Worm (Caenorhabditis elegans) whole organism, L2 larva: ENCODE results near the gene rps-13.

Experiments used
- C34F6.9 ChIP-seq: fragments of 150-350 bp; optimal IDR thresholded peaks from 2 replicates; lab custom pipeline; 2014; ENCODE audit warnings: missing biosample characterization, missing genetic modification characterization
- Y55F3AM.14 ChIP-seq: fragments of 200-800 bp; sonication (Bioruptor generic); optimal IDR thresholded peaks from 2 replicates; lab custom pipeline; 2018; ENCODE audit warnings: mild to moderate bottlenecking, missing genetic modification characterization, missing compliant biosample characterization
- alr-1 ChIP-seq: fragments of 150-350 bp; optimal IDR thresholded peaks from 2 replicates; lab custom pipeline; 2014; ENCODE audit warnings: missing biosample characterization, missing genetic modification characterization
- aly-2 ChIP-seq: fragments of 150-350 bp; optimal IDR thresholded peaks from 2 replicates; lab custom pipeline; 2014; ENCODE audit warnings: missing biosample characterization, missing genetic modification characterization
- ceh-82 ChIP-seq: fragments of 150-350 bp; optimal IDR thresholded peaks from 2 replicates; lab custom pipeline; 2014; ENCODE audit warnings: missing biosample characterization, missing genetic modification characterization
- crh-2 ChIP-seq: sonication (generic microtip); optimal IDR thresholded peaks from 2 replicates; lab custom pipeline; 2017; ENCODE audit warnings: missing biosample characterization, missing genetic modification characterization
- dmd-4 ChIP-seq: sonication (generic microtip); optimal IDR thresholded peaks from 2 replicates; lab custom pipeline; 2017; ENCODE audit warnings: missing biosample characterization, missing genetic modification characterization
- egl-27 ChIP-seq: sonication (generic microtip); optimal IDR thresholded peaks from 3 replicates; lab custom pipeline; 2017; ENCODE audit warnings: missing biosample characterization, missing genetic modification reagents, missing genetic modification characterization
- elt-1 ChIP-seq: fragments of 150-350 bp; optimal IDR thresholded peaks from 2 replicates; lab custom pipeline; 2014; ENCODE audit warnings: missing biosample characterization, missing genetic modification characterization
- fos-1 ChIP-seq: fragments of 150-350 bp; optimal IDR thresholded peaks from 2 replicates; lab custom pipeline; 2014; ENCODE audit warnings: missing biosample characterization, missing genetic modification characterization
- gmeb-1 ChIP-seq: fragments of 150-350 bp; optimal IDR thresholded peaks from 2 replicates; lab custom pipeline; 2014; ENCODE audit warnings: missing biosample characterization, missing genetic modification characterization
- lin-11 ChIP-seq: fragments of 150-350 bp; sonication (generic microtip); optimal IDR thresholded peaks from 2 replicates; lab custom pipeline; 2014; ENCODE audit warnings: missing biosample characterization, missing genetic modification characterization, inconsistent platforms, mixed read lengths
- lin-39 ChIP-seq: fragments of 150-350 bp; optimal IDR thresholded peaks from 2 replicates; lab custom pipeline; 2014; ENCODE audit warnings: missing biosample characterization, missing genetic modification reagents, missing genetic modification characterization
- lsy-2 ChIP-seq, 2 experiments: fragments of 150-350 bp in 1 of 2; sonication (generic microtip) in 1 of 2; optimal IDR thresholded peaks; 2 replicates each; lab custom pipeline; 2014 to 2017; ENCODE audit warnings: missing biosample characterization in 2 of 2, missing genetic modification characterization in 2 of 2
- mab-5 ChIP-seq: fragments of 150-350 bp; optimal IDR thresholded peaks from 2 replicates; lab custom pipeline; 2014; ENCODE audit warnings: missing biosample characterization, missing genetic modification characterization
- mbf-1 ChIP-seq: sonication (generic microtip); optimal IDR thresholded peaks from 2 replicates; lab custom pipeline; 2017; ENCODE audit warnings: missing biosample characterization, missing genetic modification characterization
- mdl-1 ChIP-seq, 2 experiments: fragments of 150-350 bp in 1 of 2; sonication (generic microtip) in 1 of 2; optimal IDR thresholded peaks; 2 replicates each; lab custom pipeline; 2017; ENCODE audit warnings: missing biosample characterization in 2 of 2, missing genetic modification characterization in 2 of 2
- nhr-11 ChIP-seq: fragments of 150-350 bp; optimal IDR thresholded peaks from 2 replicates; lab custom pipeline; 2014; ENCODE audit warnings: missing biosample characterization, missing genetic modification characterization
- nhr-21 ChIP-seq: fragments of 150-350 bp; optimal IDR thresholded peaks from 2 replicates; lab custom pipeline; 2014; ENCODE audit warnings: missing biosample characterization, missing genetic modification characterization
- nhr-25 ChIP-seq: fragments of 150-350 bp; sonication (generic microtip); optimal IDR thresholded peaks from 3 replicates; lab custom pipeline; 2014; ENCODE audit warnings: missing biosample characterization, missing genetic modification characterization
- peb-1 ChIP-seq: fragments of 150-350 bp; optimal IDR thresholded peaks from 2 replicates; lab custom pipeline; 2014; ENCODE audit warnings: missing biosample characterization, missing genetic modification characterization
- skn-1 ChIP-seq: sonication (generic microtip); optimal IDR thresholded peaks from 2 replicates; lab custom pipeline; 2017; ENCODE audit warnings: missing biosample characterization, missing genetic modification characterization
- sma-3 ChIP-seq: sonication (generic microtip); optimal IDR thresholded peaks from 2 replicates; lab custom pipeline; 2016; ENCODE audit warnings: missing genetic modification reagents, missing genetic modification characterization, missing compliant biosample characterization
- sma-9 ChIP-seq, 2 experiments: fragments of 150-350 bp in 1 of 2; sonication (generic microtip) in 1 of 2; optimal IDR thresholded peaks; 2 replicates each; lab custom pipeline; 2014 to 2016; ENCODE audit warnings: missing genetic modification characterization in 2 of 2, mild to moderate bottlenecking in 1 of 2, missing biosample characterization in 1 of 2, missing compliant biosample characterization in 1 of 2, missing genetic modification reagents in 1 of 2, moderate library complexity in 1 of 2
- unc-55 ChIP-seq: fragments of 150-350 bp; sonication (generic microtip); optimal IDR thresholded peaks from 3 replicates; lab custom pipeline; 2014; ENCODE audit warnings: missing biosample characterization, missing genetic modification reagents, missing genetic modification characterization
- zag-1 ChIP-seq: fragments of 150-350 bp; optimal IDR thresholded peaks from 2 replicates; lab custom pipeline; 2014; ENCODE audit warnings: missing biosample characterization, missing genetic modification characterization
- ztf-11 ChIP-seq: sonication (generic microtip); optimal IDR thresholded peaks from 2 replicates; lab custom pipeline; 2017; ENCODE audit warnings: missing biosample characterization, missing genetic modification characterization

rps-13 gene

ce11 chrIII:6339919-6340434 lies 34.8 kb downstream of the rps-13 start, which contains the start of gene let-767:
Gene let-767, minus strand, starts transcription at chrIII:6339969.
- TF ChIP-seq fos-1 (peak; percentile 35), mab-5 (no peak), crh-2 (tag; lab: Kevin White, UChicago) (peak; percentile 27), sma-9 (GFP tag; optimal IDR thresholded peaks at IDR 0.05; lab: Kevin White, UChicago) (peak; percentile 6), sma-9 (tag; optimal IDR thresholded peaks at IDR 0.05; lab: Kevin White, UChicago) (no peak), gmeb-1 (tag; lab: Kevin White, UChicago) (peak; percentile 25)

ce11 chrIII:6334364-6334763 lies 40.4 kb downstream of the rps-13 start:
- no peak for TF ChIP-seq Y55F3AM.14 (GFP tag; lab: Kevin White, UChicago)
- TF ChIP-seq egl-27 (tag; lab: Kevin White, UChicago): no peak
- no peak for TF ChIP-seq fos-1
- TF ChIP-seq dmd-4 (tag; lab: Kevin White, UChicago): no peak
- no peak for TF ChIP-seq peb-1

ce11 chrIII:6331211-6331782 lies 43.5 kb downstream of the rps-13 start, which contains the start of gene C56G2.4:
Gene C56G2.4, plus strand, starts transcription at chrIII:6331732.
- no peak for TF ChIP-seq mdl-1 (tag; optimal IDR thresholded peaks at IDR 0.05; lab: Kevin White, UChicago)
- TF ChIP-seq ztf-11: no peak
- no peak for TF ChIP-seq ceh-82 (tag; lab: Kevin White, UChicago)
- no peak for TF ChIP-seq zag-1
- TF ChIP-seq nhr-21 (tag; lab: Kevin White, UChicago): no peak
- TF ChIP-seq alr-1 (tag; lab: Kevin White, UChicago): no peak
- no peak for TF ChIP-seq lin-39 (tag; lab: Kevin White, UChicago)
- TF ChIP-seq elt-1 (tag; lab: Kevin White, UChicago): no peak
- no peak for TF ChIP-seq lsy-2 (tag; optimal IDR thresholded peaks at IDR 0.05; lab: Kevin White, UChicago)
- no peak for TF ChIP-seq mbf-1 (tag; lab: Kevin White, UChicago)
- no peak for TF ChIP-seq C34F6.9
- TF ChIP-seq sma-3 (GFP tag; lab: Kevin White, UChicago): no peak
- TF ChIP-seq aly-2 (tag; lab: Kevin White, UChicago): no peak
- no peak for TF ChIP-seq nhr-11
- no peak for TF ChIP-seq lin-11 (tag; lab: Kevin White, UChicago)

ce11 chrIII:6324139-6324538 lies 50.7 kb downstream of the rps-13 start, which contains the start of gene C56G2.5:
Gene C56G2.5, minus strand, starts transcription at chrIII:6324239.
- no peak for TF ChIP-seq skn-1
- no peak for TF ChIP-seq unc-55 (GFP tag; lab: Kevin White, UChicago)
- no peak for TF ChIP-seq ceh-82 (tag; lab: Kevin White, UChicago)
- TF ChIP-seq lsy-2 (tag; optimal IDR thresholded peaks at IDR 0.05; lab: Kevin White, UChicago): no peak
- no peak for TF ChIP-seq alr-1 (tag; lab: Kevin White, UChicago)
- TF ChIP-seq nhr-25 (tag; lab: Kevin White, UChicago): no peak
- TF ChIP-seq crh-2 (tag; lab: Kevin White, UChicago): no peak
- TF ChIP-seq lin-11 (tag; lab: Kevin White, UChicago): no peak
